Worm (Caenorhabditis elegans) whole organism, young adult: Measurements from ENCODE around the gene gln-1.

Source experiments
- B0261.1 ChIP-seq: sonication (generic microtip); optimal IDR thresholded peaks from 2 replicates; lab custom pipeline; 2016; ENCODE audit warnings: mild to moderate bottlenecking, missing genetic modification characterization, moderate library complexity, missing compliant biosample characterization
- C06A6.2 ChIP-seq: fragments of 200-800 bp; sonication (Bioruptor generic); conservative IDR thresholded peaks from 2 replicates; pipeline ENCODE4 v1.3.6; 2022; ENCODE audit warnings: missing genetic modification characterization, missing compliant biosample characterization
- D2030.7 ChIP-seq: fragments of 200-800 bp; sonication (Bioruptor generic); IDR thresholded peaks from 2 replicates; pipeline ENCODE4 v1.3.6; 2022; ENCODE audit warnings: missing genetic modification reagents, missing genetic modification characterization, missing compliant biosample characterization
- F33H1.4 ChIP-seq: fragments of 200-800 bp; sonication (Bioruptor generic); IDR thresholded peaks from 2 replicates; pipeline ENCODE4 v1.3.6; 2022; ENCODE audit warnings: missing genetic modification reagents, missing genetic modification characterization, missing compliant biosample characterization
- F37B4.10 ChIP-seq: fragments of 200-800 bp; sonication (Bioruptor generic); IDR thresholded peaks from 2 replicates; pipeline ENCODE4 v1.3.6; 2022; ENCODE audit warnings: missing genetic modification characterization, missing compliant biosample characterization
- F49E8.2 ChIP-seq: sonication (generic microtip); optimal IDR thresholded peaks from 3 replicates; lab custom pipeline; 2017; ENCODE audit warnings: missing genetic modification characterization, mild to moderate bottlenecking, missing compliant biosample characterization, antibody characterized with exemption, moderate library complexity; ENCODE audit not compliant: insufficient read depth
- K11D2.4 ChIP-seq: fragments of 200-800 bp; sonication (Bioruptor generic); IDR thresholded peaks from 2 replicates; pipeline ENCODE4 v1.3.6; 2022; ENCODE audit warnings: missing genetic modification reagents, missing genetic modification characterization, missing compliant biosample characterization
- T26A5.8 ChIP-seq: sonication (generic microtip); optimal IDR thresholded peaks from 2 replicates; lab custom pipeline; 2016; ENCODE audit warnings: missing genetic modification characterization, missing compliant biosample characterization
- Y53G8AR.9 ChIP-seq: fragments of 200-800 bp; sonication (Bioruptor generic); conservative IDR thresholded peaks from 2 replicates; pipeline ENCODE4 v1.3.6; 2022; ENCODE audit warnings: missing genetic modification reagents, missing genetic modification characterization, missing compliant biosample characterization
- Y56A3A.18 ChIP-seq: fragments of 200-800 bp; sonication (Bioruptor generic); IDR thresholded peaks from 2 replicates; pipeline ENCODE4 v1.3.6; 2022; ENCODE audit warnings: missing genetic modification reagents, missing genetic modification characterization, missing compliant biosample characterization
- ZK185.1 ChIP-seq: sonication (generic microtip); optimal IDR thresholded peaks from 2 replicates; lab custom pipeline; 2016; ENCODE audit warnings: mild to moderate bottlenecking, missing genetic modification characterization, missing compliant biosample characterization; ENCODE audit not compliant: poor library complexity, severe bottlenecking
- akir-1 ChIP-seq: fragments of 200-800 bp; sonication (Bioruptor generic); optimal IDR thresholded peaks from 2 replicates; lab custom pipeline; 2018; ENCODE audit warnings: mild to moderate bottlenecking, missing genetic modification characterization, moderate library complexity, missing compliant biosample characterization
- attf-3 ChIP-seq: fragments of 200-800 bp; sonication (Bioruptor generic); conservative IDR thresholded peaks from 2 replicates; pipeline ENCODE4 v1.3.6; 2022; ENCODE audit warnings: missing genetic modification reagents, missing genetic modification characterization, missing compliant biosample characterization
- ccch-3 ChIP-seq: fragments of 200-800 bp; sonication (Bioruptor generic); optimal IDR thresholded peaks from 2 replicates; lab custom pipeline; 2018; ENCODE audit warnings: mild to moderate bottlenecking, missing genetic modification characterization, missing compliant biosample characterization
- cebp-1 ChIP-seq, 2 experiments: fragments of 200-800 bp in 1 of 2; sonication (Bioruptor generic) in 1 of 2; sonication (generic microtip) in 1 of 2; IDR thresholded peaks in 1 of 2; optimal IDR thresholded peaks in 1 of 2; 2 replicates each; pipeline versions ENCODE4 v1.3.6 to Lab custom; 2017 to 2022; ENCODE audit warnings: missing compliant biosample characterization in 2 of 2, missing genetic modification characterization in 2 of 2, mild to moderate bottlenecking in 1 of 2, missing genetic modification reagents in 1 of 2, moderate library complexity in 1 of 2
- ceh-100 ChIP-seq: fragments of 200-800 bp; sonication (Bioruptor generic); IDR thresholded peaks from 2 replicates; pipeline ENCODE4 v1.3.6; 2022; ENCODE audit warnings: missing genetic modification reagents, missing genetic modification characterization, missing compliant biosample characterization
- ceh-40 ChIP-seq: fragments of 200-800 bp; sonication (Bioruptor generic); IDR thresholded peaks from 2 replicates; pipeline ENCODE4 v1.3.6; 2022; ENCODE audit warnings: missing genetic modification characterization, missing compliant biosample characterization
- ceh-58 ChIP-seq: fragments of 200-800 bp; sonication (Bioruptor generic); IDR thresholded peaks from 2 replicates; pipeline ENCODE4 v1.3.6; 2022; ENCODE audit warnings: missing genetic modification characterization, missing compliant biosample characterization
- ceh-79 ChIP-seq: sonication (generic microtip); optimal IDR thresholded peaks from 2 replicates; lab custom pipeline; 2017; ENCODE audit warnings: mild to moderate bottlenecking, missing genetic modification characterization, missing compliant biosample characterization
- chd-7 ChIP-seq: sonication (generic microtip); optimal IDR thresholded peaks from 2 replicates; lab custom pipeline; 2016; ENCODE audit warnings: mild to moderate bottlenecking, missing genetic modification characterization, moderate library complexity, missing compliant biosample characterization
- die-1 ChIP-seq: sonication (generic microtip); optimal IDR thresholded peaks from 2 replicates; lab custom pipeline; 2016; ENCODE audit warnings: missing genotype, mild to moderate bottlenecking, missing genetic modification characterization, missing compliant biosample characterization
- dpl-1 ChIP-seq: fragments of 150-350 bp; optimal IDR thresholded peaks from 2 replicates; lab custom pipeline; 2014; ENCODE audit warnings: missing biosample characterization, missing genetic modification reagents, missing genetic modification characterization
- gei-17 ChIP-seq: fragments of 200-800 bp; sonication (Bioruptor generic); optimal IDR thresholded peaks from 2 replicates; lab custom pipeline; 2018; ENCODE audit warnings: mild to moderate bottlenecking, missing genetic modification characterization, missing compliant biosample characterization
- hlh-12 ChIP-seq: sonication (generic microtip); optimal IDR thresholded peaks from 2 replicates; lab custom pipeline; 2016; ENCODE audit warnings: missing genetic modification characterization, missing compliant biosample characterization
- lag-1 ChIP-seq: fragments of 200-800 bp; sonication (Bioruptor generic); IDR thresholded peaks from 2 replicates; pipeline ENCODE4 v1.3.6; 2022; ENCODE audit warnings: missing genetic modification reagents, missing genetic modification characterization, missing compliant biosample characterization
- let-607 ChIP-seq, 2 experiments: fragments of 200-800 bp in 1 of 2; sonication (Bioruptor generic) in 1 of 2; sonication (generic microtip) in 1 of 2; optimal IDR thresholded peaks; 2 replicates each; lab custom pipeline; 2016 to 2018; ENCODE audit warnings: mild to moderate bottlenecking in 2 of 2, missing compliant biosample characterization in 2 of 2, missing genetic modification characterization in 2 of 2, moderate library complexity in 2 of 2, missing genotype in 1 of 2
- mxl-1 ChIP-seq: sonication (generic microtip); optimal IDR thresholded peaks from 2 replicates; lab custom pipeline; 2016; ENCODE audit warnings: missing genetic modification characterization, missing compliant biosample characterization
- nfyb-1 ChIP-seq: fragments of 200-800 bp; sonication (Bioruptor generic); IDR thresholded peaks from 2 replicates; pipeline ENCODE4 v1.3.6; 2022; ENCODE audit warnings: missing genetic modification reagents, missing genetic modification characterization, missing compliant biosample characterization
- nhr-120 ChIP-seq: fragments of 200-800 bp; sonication (Bioruptor generic); IDR thresholded peaks from 2 replicates; pipeline ENCODE4 v1.3.6; 2022; ENCODE audit warnings: missing genetic modification characterization, missing compliant biosample characterization
- nhr-80 ChIP-seq: sonication (generic microtip); optimal IDR thresholded peaks from 2 replicates; lab custom pipeline; 2016; ENCODE audit warnings: missing genetic modification characterization, missing compliant biosample characterization
- pha-4 ChIP-seq: fragments of 150-350 bp; sonication (generic microtip); optimal IDR thresholded peaks from 2 replicates; lab custom pipeline; 2014; ENCODE audit warnings: missing biosample characterization, missing genetic modification reagents, missing genetic modification characterization
- sea-2 ChIP-seq: fragments of 200-800 bp; sonication (Bioruptor generic); IDR thresholded peaks from 2 replicates; pipeline ENCODE4 v1.3.6; 2022; ENCODE audit warnings: missing genetic modification characterization, missing compliant biosample characterization
- snpc-4 ChIP-seq, 5 experiments: fragments of 150-350 bp in 1 of 5; sonication (generic microtip) in 4 of 5; optimal IDR thresholded peaks; 2 replicates each; lab custom pipeline; 2014 to 2018; ENCODE audit warnings: missing genetic modification characterization in 5 of 5, missing biosample characterization in 3 of 5, antibody characterized with exemption in 2 of 5, mild to moderate bottlenecking in 2 of 5, missing compliant biosample characterization in 2 of 5, missing genotype in 2 of 5, moderate library complexity in 2 of 5, missing genetic modification reagents in 1 of 5
- sptf-2 ChIP-seq: fragments of 200-800 bp; sonication (Bioruptor generic); optimal IDR thresholded peaks from 2 replicates; lab custom pipeline; 2018; ENCODE audit warnings: mild to moderate bottlenecking, missing genetic modification characterization, missing compliant biosample characterization
- tlf-1 ChIP-seq: fragments of 200-800 bp; sonication (Bioruptor generic); optimal IDR thresholded peaks from 2 replicates; lab custom pipeline; 2018; ENCODE audit warnings: mild to moderate bottlenecking, missing genetic modification characterization, missing compliant biosample characterization
- zfh-2 ChIP-seq: fragments of 200-800 bp; sonication (Bioruptor generic); conservative IDR thresholded peaks from 2 replicates; pipeline ENCODE4 v1.3.6; 2022; ENCODE audit warnings: missing genetic modification reagents, missing genetic modification characterization, missing compliant biosample characterization
- ztf-22 ChIP-seq: fragments of 200-800 bp; sonication (Bioruptor generic); optimal IDR thresholded peaks from 2 replicates; lab custom pipeline; 2018; ENCODE audit warnings: mild to moderate bottlenecking, missing genetic modification characterization, moderate library complexity, missing compliant biosample characterization
- ztf-6 ChIP-seq: fragments of 200-800 bp; sonication (Bioruptor generic); IDR thresholded peaks from 2 replicates; pipeline ENCODE4 v1.3.6; 2022; ENCODE audit warnings: missing genetic modification reagents, missing genetic modification characterization, missing compliant biosample characterization

gln-1 gene

DNA sequence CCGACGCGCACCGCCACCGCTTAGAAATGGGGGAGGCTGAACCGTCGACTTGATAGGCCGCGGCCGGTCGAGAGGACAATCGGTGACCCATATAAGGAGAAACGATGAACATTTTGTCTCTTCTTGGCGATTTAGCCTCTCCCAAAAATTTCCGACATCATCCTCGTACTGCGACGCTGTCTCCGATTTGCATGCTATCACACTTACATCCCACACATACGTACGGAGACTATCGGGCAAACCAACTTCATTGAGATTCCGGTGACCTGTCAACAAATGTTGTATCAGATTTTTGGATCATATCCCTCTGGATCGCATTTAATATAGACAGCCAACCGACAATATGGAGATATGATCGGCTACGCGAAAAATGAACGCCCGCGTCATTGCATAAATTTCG, 8.6 kb downstream of the gln-1 start:
- TF ChIP-seq C06A6.2 (GFP tag; lab: Robert Waterston, UW), result no peak
- TF ChIP-seq ceh-40 (GFP tag; lab: Robert Waterston, UW), result no peak
- no peak for TF ChIP-seq ceh-79 (tag; lab: Kevin White, UChicago)
- TF ChIP-seq pha-4 (tag; lab: Kevin White, UChicago), result no peak
- TF ChIP-seq ceh-100, result no peak
- TF ChIP-seq sea-2 (GFP tag; lab: Robert Waterston, UW), result no peak
- no peak for TF ChIP-seq D2030.7 (GFP tag; lab: Robert Waterston, UW)
- TF ChIP-seq F37B4.10 (GFP tag; lab: Robert Waterston, UW), result no peak
- TF ChIP-seq K11D2.4 (GFP tag; lab: Robert Waterston, UW), result no peak
- no peak for TF ChIP-seq nfyb-1 (GFP tag; lab: Robert Waterston, UW)
- no peak for TF ChIP-seq mxl-1
- TF ChIP-seq dpl-1, result no peak
- no peak for TF ChIP-seq die-1 (tag; lab: Kevin White, UChicago)
- no peak for TF ChIP-seq hlh-12 (tag; lab: Kevin White, UChicago)
- TF ChIP-seq F33H1.4 (GFP tag; lab: Robert Waterston, UW), result no peak
- no peak for TF ChIP-seq Y53G8AR.9 (GFP tag; lab: Robert Waterston, UW)
- no peak for TF ChIP-seq Y56A3A.18

DNA sequence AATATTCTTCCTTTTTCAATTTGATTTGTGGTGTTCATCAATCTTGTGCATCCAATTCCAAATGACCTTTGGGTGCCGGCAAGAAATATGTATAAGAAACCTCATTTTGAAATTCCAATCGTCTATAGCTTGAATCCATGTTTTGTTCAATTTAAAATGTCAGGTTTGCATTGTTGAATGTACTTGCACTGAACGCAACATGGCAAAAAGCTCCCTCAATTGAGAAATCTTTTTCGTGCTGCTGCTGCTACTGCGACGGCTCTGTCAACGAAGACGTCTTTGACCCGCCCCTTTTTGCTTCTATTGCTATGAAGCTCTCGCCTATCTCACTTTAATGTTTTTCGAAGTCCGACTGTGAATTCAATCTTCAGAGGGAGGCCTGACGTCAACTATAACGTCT, 17.2 kb downstream of the gln-1 start, which contains the start of gene lgc-58:
Gene lgc-58, plus strand, starts transcription at position 301 of the 400 bp plus-strand sequence.
- TF ChIP-seq chd-7 (tag; lab: Kevin White, UChicago) (no peak), ceh-79 (tag; lab: Kevin White, UChicago) (no peak), F49E8.2 (tag; lab: Kevin White, UChicago) (no peak), cebp-1 (GFP tag; IDR thresholded peaks at IDR 0.05; lab: Robert Waterston, UW) (no peak), cebp-1 (tag; optimal IDR thresholded peaks at IDR 0.05; lab: Kevin White, UChicago) (no peak), ceh-58 (GFP tag; lab: Robert Waterston, UW) (no peak), T26A5.8 (no peak), D2030.7 (GFP tag; lab: Robert Waterston, UW) (no peak), tlf-1 (GFP tag; lab: Kevin White, UChicago) (no peak), ZK185.1 (no peak), zfh-2 (GFP tag; lab: Robert Waterston, UW) (no peak), let-607 (tag; optimal IDR thresholded peaks at IDR 0.05; lab: Kevin White, UChicago) (no peak), ztf-22 (no peak), akir-1 (GFP tag; lab: Kevin White, UChicago) (no peak), snpc-4 (GFP tag; optimal IDR thresholded peaks at IDR 0.05; lab: Kevin White, UChicago) (no peak), snpc-4 (tag; optimal IDR thresholded peaks at IDR 0.05; lab: Kevin White, UChicago) (no peak), F33H1.4 (GFP tag; lab: Robert Waterston, UW) (no peak), attf-3 (GFP tag; lab: Robert Waterston, UW) (no peak), gei-17 (GFP tag; lab: Kevin White, UChicago) (no peak)
- TF ChIP-seq, all 124 proteins: peak for 0

DNA sequence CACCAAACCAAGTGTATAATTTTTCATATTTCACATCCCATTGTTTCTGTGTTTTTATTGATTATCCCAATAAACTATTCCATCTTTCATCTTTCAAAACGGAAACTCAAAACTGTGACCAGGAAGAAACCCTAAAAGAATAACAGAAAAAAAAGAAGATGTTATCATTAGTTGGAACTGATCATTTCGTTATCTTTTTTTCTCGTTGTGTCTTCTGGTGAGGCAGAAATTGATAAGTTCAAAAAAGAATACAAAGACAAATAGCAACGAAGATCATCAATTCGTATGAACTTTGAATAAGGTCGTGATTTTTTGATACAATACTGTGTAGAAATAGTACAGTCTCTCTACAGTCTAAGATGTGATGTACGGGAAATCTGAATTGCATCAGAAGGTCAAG, 23.7 kb downstream of the gln-1 start:
- TF ChIP-seq lag-1 (GFP tag; lab: Robert Waterston, UW) (no peak), nhr-80 (no peak), sptf-2 (GFP tag; lab: Kevin White, UChicago) (no peak), B0261.1 (tag; lab: Kevin White, UChicago) (no peak), nhr-120 (no peak), sea-2 (GFP tag; lab: Robert Waterston, UW) (no peak), ceh-40 (GFP tag; lab: Robert Waterston, UW) (no peak), ccch-3 (GFP tag; lab: Kevin White, UChicago) (no peak), ztf-6 (no peak), F37B4.10 (GFP tag; lab: Robert Waterston, UW) (no peak), akir-1 (GFP tag; lab: Kevin White, UChicago) (no peak)
